Worm (Caenorhabditis elegans) whole organism, L2 larva: ENCODE data around the gene tram-1.

ENCODE experiments used
- ama-1 ChIP-seq: fragments of 150-350 bp; optimal IDR thresholded peaks from 2 replicates; lab custom pipeline; 2018; ENCODE audit warnings: inconsistent platforms
- egl-27 ChIP-seq: sonication (generic microtip); optimal IDR thresholded peaks from 3 replicates; lab custom pipeline; 2017; ENCODE audit warnings: missing biosample characterization, missing genetic modification reagents, missing genetic modification characterization
- fos-1 ChIP-seq: fragments of 150-350 bp; optimal IDR thresholded peaks from 2 replicates; lab custom pipeline; 2014; ENCODE audit warnings: missing biosample characterization, missing genetic modification characterization
- lin-39 ChIP-seq: fragments of 150-350 bp; optimal IDR thresholded peaks from 2 replicates; lab custom pipeline; 2014; ENCODE audit warnings: missing biosample characterization, missing genetic modification reagents, missing genetic modification characterization
- nhr-12 ChIP-seq: fragments of 150-350 bp; optimal IDR thresholded peaks from 2 replicates; lab custom pipeline; 2014; ENCODE audit warnings: missing biosample characterization, missing genetic modification characterization
- nhr-129 ChIP-seq: fragments of 150-350 bp; optimal IDR thresholded peaks from 2 replicates; lab custom pipeline; 2014; ENCODE audit warnings: missing biosample characterization, missing genetic modification characterization

ce11 chrIV:10214811-10215210 lies 6.3 kb downstream of the tram-1 start, which contains the start of gene abt-1:
- TF ChIP-seq lin-39 (no peak), ama-1 (lab: Kevin White, UChicago) (no peak), nhr-12 (no peak), fos-1 (tag; lab: Kevin White, UChicago) (no peak), nhr-129 (tag; lab: Kevin White, UChicago) (no peak), egl-27 (no peak)
